Fruit fly (Drosophila melanogaster) whole organism, prepupa: ENCODE data around the gene DppIII.
A peak's percentile ranks its signal among the peaks of the same experiment; 100 is the strongest.

ENCODE experiments used
- Blimp-1 ChIP-seq: fragments of 200-800 bp; sonication (Bioruptor generic); optimal IDR thresholded peaks from 3 replicates; lab custom pipeline; 2017; ENCODE audit warnings: missing biosample characterization, missing genetic modification characterization, mild to moderate bottlenecking, moderate library complexity, missing genetic modification reagents
- CG10631 ChIP-seq: fragments of 200-800 bp; sonication (Bioruptor generic); optimal IDR thresholded peaks from 2 replicates; lab custom pipeline; 2016; ENCODE audit warnings: missing biosample characterization, missing genetic modification characterization
- CG10669 ChIP-seq: fragments of 200-800 bp; sonication (Bioruptor generic); optimal IDR thresholded peaks from 3 replicates; lab custom pipeline; 2018; ENCODE audit warnings: missing biosample characterization, mild to moderate bottlenecking, missing genetic modification characterization, moderate library complexity
- CG11762 ChIP-seq: fragments of 200-800 bp; sonication (Bioruptor generic); optimal IDR thresholded peaks from 3 replicates; lab custom pipeline; 2016; ENCODE audit warnings: missing biosample characterization, missing genetic modification characterization; ENCODE audit not compliant: insufficient read depth
- CG11902 ChIP-seq: fragments of 200-800 bp; sonication (Bioruptor generic); optimal IDR thresholded peaks from 3 replicates; lab custom pipeline; 2016; ENCODE audit warnings: missing biosample characterization, missing genetic modification characterization
- CG15336 ChIP-seq: fragments of 200-800 bp; sonication (Bioruptor generic); IDR thresholded peaks from 2 replicates; pipeline ENCODE4 v1.3.6; 2022; ENCODE audit warnings: missing biosample characterization, missing genetic modification characterization
- CG1621 ChIP-seq: fragments of 200-800 bp; sonication (Bioruptor generic); optimal IDR thresholded peaks from 3 replicates; lab custom pipeline; 2018; ENCODE audit warnings: missing biosample characterization, mild to moderate bottlenecking, missing genetic modification characterization
- CG3032 ChIP-seq: fragments of 200-800 bp; optimal IDR thresholded peaks from 2 replicates; lab custom pipeline; 2019; ENCODE audit warnings: missing biosample characterization, mild to moderate bottlenecking, missing genetic modification characterization, moderate library complexity
- CG32006 ChIP-seq: fragments of 200-800 bp; sonication (Bioruptor generic); optimal IDR thresholded peaks from 3 replicates; lab custom pipeline; 2017; ENCODE audit warnings: missing biosample characterization, mild to moderate bottlenecking, missing genetic modification characterization
- CG4318 ChIP-seq: fragments of 200-800 bp; sonication (Bioruptor generic); optimal IDR thresholded peaks from 3 replicates; lab custom pipeline; 2017; ENCODE audit warnings: missing biosample characterization, mild to moderate bottlenecking, missing genetic modification characterization
- CG6163 ChIP-seq: fragments of 200-800 bp; sonication (Bioruptor generic); IDR thresholded peaks from 3 replicates; pipeline ENCODE4 v1.3.6; 2022; ENCODE audit warnings: missing biosample characterization, missing genetic modification characterization
- CG6276 ChIP-seq: fragments of 200-800 bp; sonication (Bioruptor generic); optimal IDR thresholded peaks from 2 replicates; lab custom pipeline; 2017; ENCODE audit warnings: missing biosample characterization, mild to moderate bottlenecking, missing genetic modification characterization
- CG6792 ChIP-seq: fragments of 200-800 bp; sonication (Bioruptor generic); optimal IDR thresholded peaks from 3 replicates; lab custom pipeline; 2016; ENCODE audit warnings: missing biosample characterization, missing genetic modification characterization
- CG6854 ChIP-seq: fragments of 200-800 bp; sonication (Bioruptor generic); optimal IDR thresholded peaks from 2 replicates; lab custom pipeline; 2017; ENCODE audit warnings: missing biosample characterization, mild to moderate bottlenecking, missing genetic modification characterization
- CG7368 ChIP-seq: fragments of 200-800 bp; sonication (Bioruptor generic); optimal IDR thresholded peaks from 3 replicates; lab custom pipeline; 2016; ENCODE audit warnings: missing biosample characterization, missing genetic modification characterization
- CG8119 ChIP-seq: fragments of 200-800 bp; sonication (Bioruptor generic); IDR thresholded peaks from 3 replicates; pipeline ENCODE4 v1.3.6; 2022; ENCODE audit warnings: missing biosample characterization, missing genetic modification characterization
- CG8319 ChIP-seq: fragments of 200-800 bp; sonication (Bioruptor generic); optimal IDR thresholded peaks from 3 replicates; lab custom pipeline; 2016; ENCODE audit warnings: missing biosample characterization, missing genetic modification characterization
- CG8632 ChIP-seq: fragments of 200-800 bp; sonication (Bioruptor generic); optimal IDR thresholded peaks from 3 replicates; lab custom pipeline; 2016; ENCODE audit warnings: missing biosample characterization, missing genetic modification characterization
- CG9139 ChIP-seq: fragments of 200-800 bp; sonication (Bioruptor generic); optimal IDR thresholded peaks from 3 replicates; lab custom pipeline; 2017; ENCODE audit warnings: missing biosample characterization, mild to moderate bottlenecking, missing genetic modification characterization
- Eip78C ChIP-seq: fragments of 200-800 bp; sonication (Bioruptor generic); peaks from one replicate; lab custom pipeline; 2016; ENCODE audit warnings: missing biosample characterization, missing genetic modification characterization
- Eip93F ChIP-seq: fragments of 200-800 bp; sonication (Bioruptor generic); optimal IDR thresholded peaks from 2 replicates; lab custom pipeline; 2016; ENCODE audit warnings: missing biosample characterization, mild to moderate bottlenecking, missing genetic modification characterization
- Ets21C ChIP-seq: fragments of 200-800 bp; sonication (Bioruptor generic); optimal IDR thresholded peaks from 3 replicates; lab custom pipeline; 2016; ENCODE audit warnings: missing biosample characterization, missing genetic modification characterization
- Ets96B ChIP-seq: fragments of 200-800 bp; optimal IDR thresholded peaks from 2 replicates; lab custom pipeline; 2019; ENCODE audit warnings: missing biosample characterization, mild to moderate bottlenecking, missing genetic modification characterization, moderate library complexity
- Hr4 ChIP-seq: fragments of 200-800 bp; sonication (Bioruptor generic); optimal IDR thresholded peaks from 3 replicates; lab custom pipeline; 2016; ENCODE audit warnings: missing biosample characterization, missing genetic modification characterization
- Lpt ChIP-seq: fragments of 200-800 bp; sonication (Bioruptor generic); optimal IDR thresholded peaks from 3 replicates; lab custom pipeline; 2016; ENCODE audit warnings: missing biosample characterization, missing genetic modification characterization
- OdsH ChIP-seq: fragments of 200-800 bp; sonication (Bioruptor generic); optimal IDR thresholded peaks from 3 replicates; lab custom pipeline; 2016; ENCODE audit warnings: missing biosample characterization, missing genetic modification characterization
- Smox ChIP-seq: fragments of 200-800 bp; sonication (Bioruptor generic); optimal IDR thresholded peaks from 3 replicates; lab custom pipeline; 2016; ENCODE audit warnings: missing biosample characterization, missing genetic modification characterization
- achi ChIP-seq: fragments of 200-800 bp; sonication (Bioruptor generic); optimal IDR thresholded peaks from 3 replicates; lab custom pipeline; 2016; ENCODE audit warnings: missing biosample characterization, missing genetic modification characterization
- acj6 ChIP-seq: fragments of 200-800 bp; sonication (Bioruptor generic); optimal IDR thresholded peaks from 3 replicates; lab custom pipeline; 2016; ENCODE audit warnings: missing biosample characterization, missing genetic modification characterization
- cyc ChIP-seq: fragments of 200-800 bp; sonication (Bioruptor generic); optimal IDR thresholded peaks from 3 replicates; lab custom pipeline; 2016; ENCODE audit warnings: missing biosample characterization, missing genetic modification characterization
- dac ChIP-seq: fragments of 200-800 bp; sonication (Bioruptor generic); optimal IDR thresholded peaks from 2 replicates; lab custom pipeline; 2017; ENCODE audit warnings: missing biosample characterization, mild to moderate bottlenecking, missing genetic modification characterization
- dsx ChIP-seq: fragments of 200-800 bp; optimal IDR thresholded peaks from 3 replicates; lab custom pipeline; 2019; ENCODE audit warnings: missing biosample characterization, mild to moderate bottlenecking, missing genetic modification characterization, moderate library complexity; ENCODE audit not compliant: poor library complexity, severe bottlenecking
- eg ChIP-seq: fragments of 200-800 bp; sonication (Bioruptor generic); IDR thresholded peaks from 3 replicates; pipeline ENCODE4 v1.3.6; 2022; ENCODE audit warnings: missing biosample characterization, missing genetic modification characterization
- esn ChIP-seq: fragments of 200-800 bp; sonication (Bioruptor generic); optimal IDR thresholded peaks from 2 replicates; lab custom pipeline; 2016; ENCODE audit warnings: missing biosample characterization, mild to moderate bottlenecking, missing genetic modification characterization, moderate library complexity
- fd59A ChIP-seq: fragments of 200-800 bp; sonication (Bioruptor generic); optimal IDR thresholded peaks from 2 replicates; lab custom pipeline; 2017; ENCODE audit warnings: missing biosample characterization, mild to moderate bottlenecking, missing genetic modification characterization, missing genetic modification reagents
- fd85E ChIP-seq: fragments of 200-800 bp; sonication (Bioruptor generic); optimal IDR thresholded peaks from 3 replicates; lab custom pipeline; 2016; ENCODE audit warnings: missing biosample characterization, missing genetic modification characterization
- fkh ChIP-seq: fragments of 200-800 bp; sonication (Bioruptor generic); optimal IDR thresholded peaks from 3 replicates; lab custom pipeline; 2017; ENCODE audit warnings: missing biosample characterization, mild to moderate bottlenecking, missing genetic modification characterization, moderate library complexity
- net ChIP-seq: fragments of 200-800 bp; sonication (Bioruptor generic); optimal IDR thresholded peaks from 3 replicates; lab custom pipeline; 2016; ENCODE audit warnings: missing biosample characterization, missing genetic modification characterization
- pdm3 ChIP-seq: fragments of 200-800 bp; sonication (Bioruptor generic); optimal IDR thresholded peaks from 3 replicates; lab custom pipeline; 2016; ENCODE audit warnings: missing biosample characterization, missing genetic modification characterization
- spab ChIP-seq: fragments of 200-800 bp; sonication (Bioruptor generic); optimal IDR thresholded peaks from 2 replicates; lab custom pipeline; 2017; ENCODE audit warnings: missing biosample characterization, mild to moderate bottlenecking, missing genetic modification characterization, missing genetic modification reagents
- ss ChIP-seq, 2 experiments: fragments of 200-800 bp; sonication (Bioruptor generic); optimal IDR thresholded peaks; 2 replicates in 1 of 2; 3 replicates in 1 of 2; lab custom pipeline; 2017 to 2018; ENCODE audit warnings: mild to moderate bottlenecking in 2 of 2, missing biosample characterization in 2 of 2, missing genetic modification characterization in 2 of 2, moderate library complexity in 1 of 2
- svp ChIP-seq: fragments of 200-800 bp; sonication (Bioruptor generic); peaks from one replicate; lab custom pipeline; 2016; ENCODE audit warnings: missing biosample characterization, missing genetic modification characterization
- topi ChIP-seq: fragments of 200-800 bp; sonication (Bioruptor generic); optimal IDR thresholded peaks from 3 replicates; lab custom pipeline; 2016; ENCODE audit warnings: missing biosample characterization, missing genetic modification characterization
- vri ChIP-seq: fragments of 200-800 bp; sonication (Bioruptor generic); optimal IDR thresholded peaks from 3 replicates; lab custom pipeline; 2016; ENCODE audit warnings: missing biosample characterization, mild to moderate bottlenecking, missing genetic modification characterization

DppIII gene

dm6 chr3R:8352961-8353728, 8.9 kb downstream of the DppIII start:
- TF ChIP-seq CG8632 (GFP tag; lab: Kevin White, UChicago) (no peak), Eip78C (GFP tag; lab: Kevin White, UChicago) (peak; percentile 43), fkh (GFP tag; lab: Kevin White, UChicago) (peak; percentile 45), eg (GFP tag; lab: Robert Waterston, UW) (no peak), CG8119 (GFP tag; lab: Robert Waterston, UW) (no peak), CG7368 (GFP tag; lab: Kevin White, UChicago) (no peak), CG8319 (GFP tag; lab: Kevin White, UChicago) (no peak), CG10669 (GFP tag; lab: Kevin White, UChicago) (no peak), vri (GFP tag; lab: Kevin White, UChicago) (peak; percentile 90), CG4318 (GFP tag; lab: Kevin White, UChicago) (no peak), net (GFP tag; lab: Kevin White, UChicago) (peak; percentile 51), cyc (GFP tag; lab: Kevin White, UChicago) (no peak)

- no peak for TF ChIP-seq CG9139 (GFP tag; lab: Kevin White, UChicago)
- no peak for TF ChIP-seq CG6276
- no peak for TF ChIP-seq Hr4 (GFP tag; lab: Kevin White, UChicago)
- TF ChIP-seq CG6163 (GFP tag; lab: Robert Waterston, UW) = no peak
- no peak for TF ChIP-seq spab (GFP tag; lab: Kevin White, UChicago)
- no peak for TF ChIP-seq Blimp-1 (GFP tag; lab: Kevin White, UChicago)
- TF ChIP-seq OdsH (GFP tag; lab: Kevin White, UChicago) = no peak
- TF ChIP-seq fd59A = no peak
- TF ChIP-seq achi (GFP tag; lab: Kevin White, UChicago) = no peak
- TF ChIP-seq, all 60 proteins: peak for 0
Measured at dm6 chr3R:8353994-8354393, 9.8 kb downstream of the DppIII start.

- TF ChIP-seq CG11902 (GFP tag; lab: Kevin White, UChicago) (peak; percentile 45), spab (GFP tag; lab: Kevin White, UChicago) (no peak), CG10631 (no peak), net (GFP tag; lab: Kevin White, UChicago) (no peak), CG6792 (peak; percentile 8), CG6854 (no peak), Ets21C (peak; percentile 44), fd85E (GFP tag; lab: Kevin White, UChicago) (no peak), CG32006 (GFP tag; lab: Kevin White, UChicago) (no peak), CG11762 (no peak), cyc (GFP tag; lab: Kevin White, UChicago) (peak; percentile 63), CG1621 (tag; lab: Kevin White, UChicago) (no peak), Smox (no peak), CG10669 (GFP tag; lab: Kevin White, UChicago) (peak; percentile 15), Eip78C (GFP tag; lab: Kevin White, UChicago) (peak; percentile 85), CG6163 (GFP tag; lab: Robert Waterston, UW) (peak; percentile 81), Eip93F (GFP tag; lab: Kevin White, UChicago) (peak; percentile 28), dac (GFP tag; lab: Kevin White, UChicago) (no peak), CG3032 (tag; lab: Kevin White, UChicago) (no peak), topi (GFP tag; lab: Kevin White, UChicago) (peak; percentile 63), fd59A (no peak), CG6276 (peak; percentile 7), CG9139 (GFP tag; lab: Kevin White, UChicago) (no peak), Lpt (GFP tag; lab: Kevin White, UChicago) (no peak), CG7368 (GFP tag; lab: Kevin White, UChicago) (no peak), Hr4 (GFP tag; lab: Kevin White, UChicago) (peak; percentile 48), pdm3 (GFP tag; lab: Kevin White, UChicago) (peak; percentile 44), eg (GFP tag; lab: Robert Waterston, UW) (peak; percentile 85), achi (GFP tag; lab: Kevin White, UChicago) (peak; percentile 33), esn (GFP tag; lab: Kevin White, UChicago) (peak; percentile 67), Ets96B (tag; lab: Kevin White, UChicago) (no peak), ss (GFP tag; optimal IDR thresholded peaks at IDR 0.05; lab: Kevin White, UChicago) (no peak), vri (GFP tag; lab: Kevin White, UChicago) (peak; percentile 29), dsx (no peak), CG15336 (GFP tag; lab: Robert Waterston, UW) (peak; percentile 68), Blimp-1 (GFP tag; lab: Kevin White, UChicago) (no peak), acj6 (GFP tag; lab: Kevin White, UChicago) (peak; percentile 45), svp (peak; percentile 86)
Measured at dm6 chr3R:8354458-8354857, 10.3 kb downstream of the DppIII start.
